Worm (Caenorhabditis elegans): ENCODE measurements around the gene usp-46.

DNA sequence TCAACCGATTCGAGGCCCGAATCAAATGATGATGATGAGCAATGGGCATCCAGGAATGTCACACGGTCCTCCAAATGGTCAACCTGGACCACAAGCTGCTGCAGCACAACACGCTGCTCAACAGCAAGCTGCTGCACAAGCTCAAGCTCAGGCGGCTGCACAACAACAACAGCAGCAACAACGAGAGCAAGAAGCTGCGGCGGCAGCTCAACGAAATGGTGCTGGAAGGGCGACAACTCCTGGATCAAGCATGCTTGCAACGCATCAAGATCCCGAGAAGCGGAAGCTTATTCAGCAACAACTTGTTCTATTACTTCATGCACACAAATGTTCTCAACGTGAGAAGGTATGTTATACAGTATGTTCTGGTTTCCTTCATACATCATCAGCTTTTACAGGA, 8.4 kb upstream of the usp-46 start:
- no peak for TF ChIP-seq pqm-1 (tag; optimal IDR thresholded peaks at IDR 0.05)
- no peak for TF ChIP-seq pha-2 (tag; optimal IDR thresholded peaks at IDR 0.05)

All from whole organism, late embryonic.